Worm (Caenorhabditis elegans) whole organism, late embryonic: ENCODE data around the gene T05H4.15.

ENCODE experiments used
- ahr-1 ChIP-seq: sonication (generic microtip); optimal IDR thresholded peaks from 2 replicates; lab custom pipeline; 2016; ENCODE audit warnings: missing genetic modification characterization, missing compliant biosample characterization
- ceh-18 ChIP-seq: sonication (generic microtip); optimal IDR thresholded peaks from 2 replicates; lab custom pipeline; 2016; ENCODE audit warnings: missing genetic modification characterization, missing compliant biosample characterization
- ceh-2 ChIP-seq: sonication (generic microtip); optimal IDR thresholded peaks from 2 replicates; lab custom pipeline; 2016; ENCODE audit warnings: missing genotype, missing genetic modification characterization, missing compliant biosample characterization
- ceh-31 ChIP-seq: sonication (generic microtip); optimal IDR thresholded peaks from 2 replicates; lab custom pipeline; 2016; ENCODE audit warnings: missing genetic modification characterization, missing compliant biosample characterization
- ceh-45 ChIP-seq: fragments of 200-800 bp; sonication (Bioruptor generic); IDR thresholded peaks from 2 replicates; pipeline ENCODE4 v1.3.6; 2022; ENCODE audit warnings: missing genetic modification reagents, missing genetic modification characterization, missing compliant biosample characterization
- ceh-9 ChIP-seq: sonication (generic microtip); optimal IDR thresholded peaks from 2 replicates; lab custom pipeline; 2016; ENCODE audit warnings: mild to moderate bottlenecking, missing genetic modification characterization, inconsistent platforms, missing compliant biosample characterization
- che-1 ChIP-seq: sonication (generic microtip); optimal IDR thresholded peaks from 2 replicates; lab custom pipeline; 2016; ENCODE audit warnings: mild to moderate bottlenecking, missing genetic modification characterization, missing compliant biosample characterization
- fax-1 ChIP-seq: sonication (generic microtip); optimal IDR thresholded peaks from 2 replicates; lab custom pipeline; 2016; ENCODE audit warnings: missing genotype, missing genetic modification characterization, missing compliant biosample characterization
- fkh-6 ChIP-seq: sonication (generic microtip); optimal IDR thresholded peaks from 2 replicates; lab custom pipeline; 2016; ENCODE audit warnings: missing genetic modification characterization, missing compliant biosample characterization
- hlh-13 ChIP-seq: fragments of 200-800 bp; sonication (Bioruptor generic); optimal IDR thresholded peaks from 2 replicates; lab custom pipeline; 2018; ENCODE audit warnings: mild to moderate bottlenecking, missing genetic modification characterization, missing compliant biosample characterization
- hlh-15 ChIP-seq: sonication (generic microtip); optimal IDR thresholded peaks from 2 replicates; lab custom pipeline; 2016; ENCODE audit warnings: missing genetic modification characterization, missing compliant biosample characterization
- hlh-8 ChIP-seq: sonication (generic microtip); optimal IDR thresholded peaks from 2 replicates; lab custom pipeline; 2016; ENCODE audit warnings: missing genotype, missing genetic modification characterization, missing compliant biosample characterization
- lin-11 ChIP-seq: fragments of 200-800 bp; sonication (Bioruptor generic); optimal IDR thresholded peaks from 2 replicates; lab custom pipeline; 2018; ENCODE audit warnings: mild to moderate bottlenecking, missing genetic modification characterization, missing compliant biosample characterization
- madf-2 ChIP-seq: sonication (generic microtip); optimal IDR thresholded peaks from 2 replicates; lab custom pipeline; 2017; ENCODE audit warnings: missing genetic modification characterization, missing compliant biosample characterization
- pag-3 ChIP-seq: sonication (generic microtip); optimal IDR thresholded peaks from 2 replicates; lab custom pipeline; 2016; ENCODE audit warnings: missing compliant biosample characterization, missing genetic modification characterization, borderline replicate concordance
- pha-4 ChIP-seq: fragments of 150-350 bp; optimal IDR thresholded peaks from 2 replicates; lab custom pipeline; 2018; ENCODE audit warnings: missing biosample characterization, missing genetic modification reagents, missing genetic modification characterization
- pqm-1 ChIP-seq: sonication (generic microtip); optimal IDR thresholded peaks from 2 replicates; lab custom pipeline; 2016; ENCODE audit warnings: missing genetic modification characterization, missing compliant biosample characterization
- pros-1 ChIP-seq: fragments of 150-350 bp; optimal IDR thresholded peaks from 2 replicates; lab custom pipeline; 2014; ENCODE audit warnings: missing biosample characterization, missing genetic modification reagents, missing genetic modification characterization
- sox-4 ChIP-seq: sonication (generic microtip); optimal IDR thresholded peaks from 2 replicates; lab custom pipeline; 2017; ENCODE audit warnings: mild to moderate bottlenecking, missing genetic modification characterization, inconsistent platforms, missing compliant biosample characterization
- tbx-7 ChIP-seq: sonication (generic microtip); optimal IDR thresholded peaks from 2 replicates; lab custom pipeline; 2016; ENCODE audit warnings: missing genotype, missing genetic modification characterization, missing compliant biosample characterization
- unc-3 ChIP-seq, 2 experiments: fragments of 200-800 bp in 1 of 2; sonication (Bioruptor generic) in 1 of 2; sonication (generic microtip) in 1 of 2; conservative IDR thresholded peaks in 1 of 2; optimal IDR thresholded peaks in 1 of 2; 2 replicates each; pipeline versions ENCODE4 v1.3.6 to Lab custom; 2016 to 2022; ENCODE audit warnings: missing compliant biosample characterization in 2 of 2, missing genetic modification characterization in 2 of 2, missing genetic modification reagents in 1 of 2

T05H4.15 gene

ce11 chrV:6400528-6400927 is 41.0 kb downstream of the T05H4.15 start:
- TF ChIP-seq pros-1 (tag; lab: Kevin White, UChicago) (no peak), ceh-45 (GFP tag; lab: Robert Waterston, UW) (no peak), tbx-7 (tag; lab: Kevin White, UChicago) (no peak), ceh-9 (tag; lab: Kevin White, UChicago) (no peak), hlh-8 (tag; lab: Kevin White, UChicago) (no peak), pha-4 (tag; lab: Kevin White, UChicago) (no peak), ahr-1 (tag; lab: Kevin White, UChicago) (no peak), lin-11 (tag; lab: Kevin White, UChicago) (no peak), pag-3 (tag; lab: Kevin White, UChicago) (no peak), unc-3 (GFP tag; conservative IDR thresholded peaks at IDR 0.05; lab: Robert Waterston, UW) (no peak), unc-3 (tag; optimal IDR thresholded peaks at IDR 0.05; lab: Kevin White, UChicago) (no peak)

ce11 chrV:6399831-6400230 is 41.7 kb downstream of the T05H4.15 start, which contains the start of gene gfi-1:
Gene gfi-1 (minus strand): TSS chrV:6399931.
- TF ChIP-seq fkh-6 (tag; lab: Kevin White, UChicago): no peak
- no peak for TF ChIP-seq fax-1 (tag; lab: Kevin White, UChicago)
- no peak for TF ChIP-seq che-1 (tag; lab: Kevin White, UChicago)
- TF ChIP-seq sox-4 (tag; lab: Kevin White, UChicago): no peak
- no peak for TF ChIP-seq hlh-15 (tag; lab: Kevin White, UChicago)
- TF ChIP-seq pag-3 (tag; lab: Kevin White, UChicago): no peak
- no peak for TF ChIP-seq madf-2 (tag; lab: Kevin White, UChicago)
- no peak for TF ChIP-seq ceh-31 (tag; lab: Kevin White, UChicago)
- TF ChIP-seq pqm-1 (tag; lab: Kevin White, UChicago): no peak
- TF ChIP-seq ceh-2 (tag; lab: Kevin White, UChicago): no peak
- TF ChIP-seq, all 69 proteins: peak for 0

- no peak for TF ChIP-seq ceh-18
- TF ChIP-seq hlh-13: no peak
These were observed 42.6 kb downstream of the T05H4.15 start for ce11 chrV:6398922-6399321.
